Worm (Caenorhabditis elegans) whole organism, late embryonic: ENCODE measurements around the gene clec-3.
A peak's percentile ranks its signal among the peaks of the same experiment; 100 is the strongest.

ENCODE experiments used
- C38D4.7 ChIP-seq: fragments of 200-800 bp; sonication (Bioruptor generic); optimal IDR thresholded peaks from 2 replicates; lab custom pipeline; 2018; ENCODE audit warnings: mild to moderate bottlenecking, missing genetic modification characterization, moderate library complexity, missing compliant biosample characterization
- pat-9 ChIP-seq: fragments of 200-800 bp; sonication (Bioruptor generic); optimal IDR thresholded peaks from 2 replicates; lab custom pipeline; 2018; ENCODE audit warnings: mild to moderate bottlenecking, missing genetic modification characterization, moderate library complexity, missing compliant biosample characterization

clec-3 gene

ce11 chrII:2973940-2974402 is 45.7 kb downstream of the clec-3 start (continued):
- peak; percentile 42 for TF ChIP-seq pat-9 (tag; lab: Kevin White, UChicago)
- no peak for TF ChIP-seq C38D4.7 (GFP tag; lab: Kevin White, UChicago)
